Fruit fly (Drosophila melanogaster) whole organism, prepupa: ENCODE results near the gene CG12971.

Source experiments
- CG10631 ChIP-seq: fragments of 200-800 bp; sonication (Bioruptor generic); optimal IDR thresholded peaks from 2 replicates; lab custom pipeline; 2016; ENCODE audit warnings: missing biosample characterization, missing genetic modification characterization
- CG10669 ChIP-seq: fragments of 200-800 bp; sonication (Bioruptor generic); optimal IDR thresholded peaks from 3 replicates; lab custom pipeline; 2018; ENCODE audit warnings: missing biosample characterization, mild to moderate bottlenecking, missing genetic modification characterization, moderate library complexity
- CG11294 ChIP-seq: fragments of 200-800 bp; sonication (Bioruptor generic); IDR thresholded peaks from 2 replicates; pipeline ENCODE4 v1.3.6; 2022; ENCODE audit warnings: missing biosample characterization, missing genetic modification characterization
- CG11762 ChIP-seq: fragments of 200-800 bp; sonication (Bioruptor generic); optimal IDR thresholded peaks from 3 replicates; lab custom pipeline; 2016; ENCODE audit warnings: missing biosample characterization, missing genetic modification characterization; ENCODE audit not compliant: insufficient read depth
- CG11902 ChIP-seq: fragments of 200-800 bp; sonication (Bioruptor generic); optimal IDR thresholded peaks from 3 replicates; lab custom pipeline; 2016; ENCODE audit warnings: missing biosample characterization, missing genetic modification characterization
- CG1621 ChIP-seq: fragments of 200-800 bp; sonication (Bioruptor generic); optimal IDR thresholded peaks from 3 replicates; lab custom pipeline; 2018; ENCODE audit warnings: missing biosample characterization, mild to moderate bottlenecking, missing genetic modification characterization
- CG16779 ChIP-seq: fragments of 200-800 bp; sonication (Bioruptor generic); optimal IDR thresholded peaks from 3 replicates; lab custom pipeline; 2017; ENCODE audit warnings: missing biosample characterization, mild to moderate bottlenecking, missing genetic modification characterization
- CG3032 ChIP-seq: fragments of 200-800 bp; optimal IDR thresholded peaks from 2 replicates; lab custom pipeline; 2019; ENCODE audit warnings: missing biosample characterization, mild to moderate bottlenecking, missing genetic modification characterization, moderate library complexity
- CG31627 ChIP-seq: fragments of 200-800 bp; sonication (Bioruptor generic); optimal IDR thresholded peaks from 3 replicates; lab custom pipeline; 2016; ENCODE audit warnings: missing biosample characterization, missing genetic modification characterization
- CG32006 ChIP-seq: fragments of 200-800 bp; sonication (Bioruptor generic); optimal IDR thresholded peaks from 3 replicates; lab custom pipeline; 2017; ENCODE audit warnings: missing biosample characterization, mild to moderate bottlenecking, missing genetic modification characterization
- CG34406 ChIP-seq: fragments of 200-800 bp; sonication (Bioruptor generic); optimal IDR thresholded peaks from 3 replicates; lab custom pipeline; 2016; ENCODE audit warnings: missing biosample characterization, missing genetic modification characterization
- CG3919 ChIP-seq: fragments of 200-800 bp; sonication (Bioruptor generic); optimal IDR thresholded peaks from 3 replicates; lab custom pipeline; 2016; ENCODE audit warnings: missing biosample characterization, missing genetic modification characterization
- CG4318 ChIP-seq: fragments of 200-800 bp; sonication (Bioruptor generic); optimal IDR thresholded peaks from 3 replicates; lab custom pipeline; 2017; ENCODE audit warnings: missing biosample characterization, mild to moderate bottlenecking, missing genetic modification characterization
- CG6163 ChIP-seq: fragments of 200-800 bp; sonication (Bioruptor generic); IDR thresholded peaks from 3 replicates; pipeline ENCODE4 v1.3.6; 2022; ENCODE audit warnings: missing biosample characterization, missing genetic modification characterization
- CG6276 ChIP-seq: fragments of 200-800 bp; sonication (Bioruptor generic); optimal IDR thresholded peaks from 2 replicates; lab custom pipeline; 2017; ENCODE audit warnings: missing biosample characterization, mild to moderate bottlenecking, missing genetic modification characterization
- CG6792 ChIP-seq: fragments of 200-800 bp; sonication (Bioruptor generic); optimal IDR thresholded peaks from 3 replicates; lab custom pipeline; 2016; ENCODE audit warnings: missing biosample characterization, missing genetic modification characterization
- CG6854 ChIP-seq: fragments of 200-800 bp; sonication (Bioruptor generic); optimal IDR thresholded peaks from 2 replicates; lab custom pipeline; 2017; ENCODE audit warnings: missing biosample characterization, mild to moderate bottlenecking, missing genetic modification characterization
- CG7368 ChIP-seq: fragments of 200-800 bp; sonication (Bioruptor generic); optimal IDR thresholded peaks from 3 replicates; lab custom pipeline; 2016; ENCODE audit warnings: missing biosample characterization, missing genetic modification characterization
- CG8119 ChIP-seq: fragments of 200-800 bp; sonication (Bioruptor generic); IDR thresholded peaks from 3 replicates; pipeline ENCODE4 v1.3.6; 2022; ENCODE audit warnings: missing biosample characterization, missing genetic modification characterization
- CG8632 ChIP-seq: fragments of 200-800 bp; sonication (Bioruptor generic); optimal IDR thresholded peaks from 3 replicates; lab custom pipeline; 2016; ENCODE audit warnings: missing biosample characterization, missing genetic modification characterization
- Eip75B ChIP-seq: fragments of 200-800 bp; sonication (Bioruptor generic); optimal IDR thresholded peaks from 3 replicates; lab custom pipeline; 2016; ENCODE audit warnings: missing biosample characterization, missing genetic modification characterization
- Eip78C ChIP-seq: fragments of 200-800 bp; sonication (Bioruptor generic); peaks from one replicate; lab custom pipeline; 2016; ENCODE audit warnings: missing biosample characterization, missing genetic modification characterization
- Eip93F ChIP-seq: fragments of 200-800 bp; sonication (Bioruptor generic); optimal IDR thresholded peaks from 2 replicates; lab custom pipeline; 2016; ENCODE audit warnings: missing biosample characterization, mild to moderate bottlenecking, missing genetic modification characterization
- Ets21C ChIP-seq: fragments of 200-800 bp; sonication (Bioruptor generic); optimal IDR thresholded peaks from 3 replicates; lab custom pipeline; 2016; ENCODE audit warnings: missing biosample characterization, missing genetic modification characterization
- Ets96B ChIP-seq: fragments of 200-800 bp; optimal IDR thresholded peaks from 2 replicates; lab custom pipeline; 2019; ENCODE audit warnings: missing biosample characterization, mild to moderate bottlenecking, missing genetic modification characterization, moderate library complexity
- Gug ChIP-seq: fragments of 200-800 bp; sonication (Bioruptor generic); IDR thresholded peaks from 2 replicates; pipeline ENCODE4 v1.3.6; 2022; ENCODE audit warnings: missing biosample characterization, missing genetic modification characterization
- Hr38 ChIP-seq: sonication (Bioruptor generic); optimal IDR thresholded peaks from 2 replicates; lab custom pipeline; 2016; ENCODE audit warnings: missing biosample characterization, missing genetic modification characterization
- Hr39 ChIP-seq: fragments of 200-800 bp; sonication (Bioruptor generic); optimal IDR thresholded peaks from 2 replicates; lab custom pipeline; 2016; ENCODE audit warnings: missing biosample characterization, missing genetic modification characterization
- Hr4 ChIP-seq: fragments of 200-800 bp; sonication (Bioruptor generic); optimal IDR thresholded peaks from 3 replicates; lab custom pipeline; 2016; ENCODE audit warnings: missing biosample characterization, missing genetic modification characterization
- Met ChIP-seq: fragments of 200-800 bp; sonication (Bioruptor generic); optimal IDR thresholded peaks from 3 replicates; lab custom pipeline; 2016; ENCODE audit warnings: missing biosample characterization, missing genetic modification characterization
- OdsH ChIP-seq: fragments of 200-800 bp; sonication (Bioruptor generic); optimal IDR thresholded peaks from 3 replicates; lab custom pipeline; 2016; ENCODE audit warnings: missing biosample characterization, missing genetic modification characterization
- Smox ChIP-seq: fragments of 200-800 bp; sonication (Bioruptor generic); optimal IDR thresholded peaks from 3 replicates; lab custom pipeline; 2016; ENCODE audit warnings: missing biosample characterization, missing genetic modification characterization
- Sox102F ChIP-seq: fragments of 200-800 bp; sonication (Bioruptor generic); optimal IDR thresholded peaks from 2 replicates; lab custom pipeline; 2016; ENCODE audit warnings: missing biosample characterization, mild to moderate bottlenecking, missing genetic modification characterization
- Sox15 ChIP-seq: fragments of 200-800 bp; sonication (Bioruptor generic); optimal IDR thresholded peaks from 3 replicates; lab custom pipeline; 2016; ENCODE audit warnings: missing biosample characterization, missing genetic modification characterization
- achi ChIP-seq: fragments of 200-800 bp; sonication (Bioruptor generic); optimal IDR thresholded peaks from 3 replicates; lab custom pipeline; 2016; ENCODE audit warnings: missing biosample characterization, missing genetic modification characterization
- acj6 ChIP-seq: fragments of 200-800 bp; sonication (Bioruptor generic); optimal IDR thresholded peaks from 3 replicates; lab custom pipeline; 2016; ENCODE audit warnings: missing biosample characterization, missing genetic modification characterization
- cyc ChIP-seq: fragments of 200-800 bp; sonication (Bioruptor generic); optimal IDR thresholded peaks from 3 replicates; lab custom pipeline; 2016; ENCODE audit warnings: missing biosample characterization, missing genetic modification characterization
- dac ChIP-seq: fragments of 200-800 bp; sonication (Bioruptor generic); optimal IDR thresholded peaks from 2 replicates; lab custom pipeline; 2017; ENCODE audit warnings: missing biosample characterization, mild to moderate bottlenecking, missing genetic modification characterization
- dsx ChIP-seq: fragments of 200-800 bp; optimal IDR thresholded peaks from 3 replicates; lab custom pipeline; 2019; ENCODE audit warnings: missing biosample characterization, mild to moderate bottlenecking, missing genetic modification characterization, moderate library complexity; ENCODE audit not compliant: poor library complexity, severe bottlenecking
- esn ChIP-seq: fragments of 200-800 bp; sonication (Bioruptor generic); optimal IDR thresholded peaks from 2 replicates; lab custom pipeline; 2016; ENCODE audit warnings: missing biosample characterization, mild to moderate bottlenecking, missing genetic modification characterization, moderate library complexity
- fd59A ChIP-seq: fragments of 200-800 bp; sonication (Bioruptor generic); optimal IDR thresholded peaks from 2 replicates; lab custom pipeline; 2017; ENCODE audit warnings: missing biosample characterization, mild to moderate bottlenecking, missing genetic modification characterization, missing genetic modification reagents
- fd85E ChIP-seq: fragments of 200-800 bp; sonication (Bioruptor generic); optimal IDR thresholded peaks from 3 replicates; lab custom pipeline; 2016; ENCODE audit warnings: missing biosample characterization, missing genetic modification characterization
- fkh ChIP-seq: fragments of 200-800 bp; sonication (Bioruptor generic); optimal IDR thresholded peaks from 3 replicates; lab custom pipeline; 2017; ENCODE audit warnings: missing biosample characterization, mild to moderate bottlenecking, missing genetic modification characterization, moderate library complexity
- lz ChIP-seq: fragments of 200-800 bp; sonication (Bioruptor generic); optimal IDR thresholded peaks from 3 replicates; lab custom pipeline; 2016; ENCODE audit warnings: missing biosample characterization, missing genetic modification characterization
- net ChIP-seq: fragments of 200-800 bp; sonication (Bioruptor generic); optimal IDR thresholded peaks from 3 replicates; lab custom pipeline; 2016; ENCODE audit warnings: missing biosample characterization, missing genetic modification characterization
- pdm3 ChIP-seq: fragments of 200-800 bp; sonication (Bioruptor generic); optimal IDR thresholded peaks from 3 replicates; lab custom pipeline; 2016; ENCODE audit warnings: missing biosample characterization, missing genetic modification characterization
- salr ChIP-seq, 2 experiments: fragments of 200-800 bp; sonication (Bioruptor generic); optimal IDR thresholded peaks; 3 replicates each; lab custom pipeline; 2016 to 2018; ENCODE audit warnings: missing biosample characterization in 2 of 2, missing genetic modification characterization in 2 of 2, mild to moderate bottlenecking in 1 of 2
- spab ChIP-seq: fragments of 200-800 bp; sonication (Bioruptor generic); optimal IDR thresholded peaks from 2 replicates; lab custom pipeline; 2017; ENCODE audit warnings: missing biosample characterization, mild to moderate bottlenecking, missing genetic modification characterization, missing genetic modification reagents
- ss ChIP-seq, 2 experiments: fragments of 200-800 bp; sonication (Bioruptor generic); optimal IDR thresholded peaks; 2 replicates in 1 of 2; 3 replicates in 1 of 2; lab custom pipeline; 2017 to 2018; ENCODE audit warnings: mild to moderate bottlenecking in 2 of 2, missing biosample characterization in 2 of 2, missing genetic modification characterization in 2 of 2, moderate library complexity in 1 of 2
- svp ChIP-seq: fragments of 200-800 bp; sonication (Bioruptor generic); peaks from one replicate; lab custom pipeline; 2016; ENCODE audit warnings: missing biosample characterization, missing genetic modification characterization
- topi ChIP-seq: fragments of 200-800 bp; sonication (Bioruptor generic); optimal IDR thresholded peaks from 3 replicates; lab custom pipeline; 2016; ENCODE audit warnings: missing biosample characterization, missing genetic modification characterization
- vri ChIP-seq: fragments of 200-800 bp; sonication (Bioruptor generic); optimal IDR thresholded peaks from 3 replicates; lab custom pipeline; 2016; ENCODE audit warnings: missing biosample characterization, mild to moderate bottlenecking, missing genetic modification characterization

The CG12971 gene

DNA sequence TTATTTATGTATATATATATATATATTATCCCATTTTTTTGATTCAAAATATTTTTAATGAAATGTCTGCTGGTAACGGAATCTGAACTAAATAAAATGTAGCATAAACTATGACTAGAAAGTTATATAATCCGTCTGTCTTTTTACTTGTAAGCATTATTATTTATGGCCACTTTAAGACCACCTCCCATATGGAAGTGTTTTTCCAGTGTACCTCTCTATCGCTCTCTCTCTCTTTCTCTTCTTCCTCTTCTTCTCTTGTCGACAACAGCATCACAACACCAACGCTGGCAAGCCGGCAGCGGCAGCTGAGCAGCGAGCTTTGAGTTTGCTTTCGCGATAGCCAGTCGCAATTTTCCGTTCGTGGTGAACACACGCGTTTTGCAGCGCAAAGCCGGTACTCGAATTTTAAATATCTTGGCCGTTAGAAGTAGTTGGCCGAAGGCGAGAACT, 25.9 kb upstream of the CG12971 start, which contains the start of gene rgn:
TSS of gene rgn (plus strand) at position 344 of the 453 bp plus-strand sequence.
- TF ChIP-seq Ets21C (GFP tag; lab: Kevin White, UChicago) = peak; percentile 54
- peak; percentile 90 for TF ChIP-seq CG3919
- TF ChIP-seq lz (GFP tag; lab: Kevin White, UChicago) = peak; percentile 80
- peak; percentile 68 for TF ChIP-seq CG11294 (GFP tag; lab: Robert Waterston, UW)
- peak; percentile 74 for TF ChIP-seq Smox (GFP tag; lab: Kevin White, UChicago)
- TF ChIP-seq CG3032 (tag; lab: Kevin White, UChicago) = peak; percentile 87
- peak; percentile 61 to 92 for TF ChIP-seq salr (GFP tag; optimal IDR thresholded peaks at IDR 0.05; lab: Kevin White, UChicago)
- TF ChIP-seq svp = peak; percentile 87
- peak; percentile 78 for TF ChIP-seq cyc
- peak; percentile 87 for TF ChIP-seq esn
- peak; percentile 91 for TF ChIP-seq CG8632 (GFP tag; lab: Kevin White, UChicago)
- peak; percentile 80 for TF ChIP-seq Sox15
- TF ChIP-seq Eip75B (GFP tag; lab: Kevin White, UChicago) = peak; percentile 78
- peak; percentile 76 to 85 for TF ChIP-seq ss (GFP tag; optimal IDR thresholded peaks at IDR 0.05; lab: Kevin White, UChicago)
- TF ChIP-seq net (GFP tag; lab: Kevin White, UChicago) = peak; percentile 87
- peak; percentile 81 for TF ChIP-seq CG16779 (tag; lab: Kevin White, UChicago)
- peak; percentile 97 for TF ChIP-seq CG32006 (GFP tag; lab: Kevin White, UChicago)
- TF ChIP-seq Sox102F (GFP tag; lab: Kevin White, UChicago) = peak; percentile 78
- TF ChIP-seq Ets96B (tag; lab: Kevin White, UChicago) = peak; percentile 88
- TF ChIP-seq topi = peak; percentile 75
- peak; percentile 84 for TF ChIP-seq spab (GFP tag; lab: Kevin White, UChicago)
- TF ChIP-seq Met (GFP tag; lab: Kevin White, UChicago) = peak; percentile 81
- TF ChIP-seq CG10669 (GFP tag; lab: Kevin White, UChicago) = peak; percentile 82
- TF ChIP-seq OdsH (GFP tag; lab: Kevin White, UChicago) = peak; percentile 91
- TF ChIP-seq acj6 = peak; percentile 91
- TF ChIP-seq Hr39 (GFP tag; lab: Kevin White, UChicago) = peak; percentile 83
- peak; percentile 8 for TF ChIP-seq fkh (GFP tag; lab: Kevin White, UChicago)
- peak; percentile 93 for TF ChIP-seq Eip78C (GFP tag; lab: Kevin White, UChicago)
- TF ChIP-seq CG6854 (GFP tag; lab: Kevin White, UChicago) = peak; percentile 62
- peak; percentile 88 for TF ChIP-seq CG6163
- peak; percentile 61 for TF ChIP-seq fd85E
- peak; percentile 81 for TF ChIP-seq CG7368 (GFP tag; lab: Kevin White, UChicago)
- peak; percentile 89 for TF ChIP-seq CG6276 (GFP tag; lab: Kevin White, UChicago)
- TF ChIP-seq Gug (GFP tag; lab: Robert Waterston, UW) = peak; percentile 84
- TF ChIP-seq vri = peak; percentile 56
- peak; percentile 78 for TF ChIP-seq CG31627 (GFP tag; lab: Kevin White, UChicago)
- peak; percentile 91 for TF ChIP-seq CG4318 (GFP tag; lab: Kevin White, UChicago)
- TF ChIP-seq CG34406 (GFP tag; lab: Kevin White, UChicago) = peak; percentile 91
- TF ChIP-seq Hr4 (GFP tag; lab: Kevin White, UChicago) = peak; percentile 89
- TF ChIP-seq CG1621 (tag; lab: Kevin White, UChicago) = peak; percentile 76
- peak; percentile 91 for TF ChIP-seq achi (GFP tag; lab: Kevin White, UChicago)
- TF ChIP-seq CG8119 = peak; percentile 93
- TF ChIP-seq CG10631 (GFP tag; lab: Kevin White, UChicago) = peak; percentile 92
- peak; percentile 81 for TF ChIP-seq dac (GFP tag; lab: Kevin White, UChicago)
- TF ChIP-seq Hr38 (GFP tag; lab: Kevin White, UChicago) = no peak
- TF ChIP-seq fd59A (GFP tag; lab: Kevin White, UChicago) = peak; percentile 74
- peak; percentile 83 for TF ChIP-seq pdm3
- TF ChIP-seq dsx (GFP tag; lab: Kevin White, UChicago) = peak; percentile 80
- no peak for TF ChIP-seq Eip93F
- peak; percentile 86 for TF ChIP-seq CG11762 (GFP tag; lab: Kevin White, UChicago)
- peak; percentile 70 for TF ChIP-seq CG11902 (GFP tag; lab: Kevin White, UChicago)
- TF ChIP-seq CG6792 = peak; percentile 83
